Fruit fly (Drosophila melanogaster): ENCODE data around the gene Hacd2.
"Not testable (repeated sequence)": the region's sequence is repeated elsewhere in the genome, so short reads cannot be mapped to it uniquely, and the experiment has no call there.

dm6 chr2L:13449397-13449796 lies 3.9 kb upstream of the Hacd2 start, which contains the start of gene Hsp60D:
- not testable (repeated sequence) for TF ChIP-seq Mio (GFP tag; optimal IDR thresholded peaks at IDR 0.05); HLH106 (tag; optimal IDR thresholded peaks at IDR 0.05); psq (GFP tag; optimal IDR thresholded peaks at IDR 0.05); br (GFP tag; optimal IDR thresholded peaks at IDR 0.05); lola (GFP tag; optimal IDR thresholded peaks at IDR 0.05); Dfd (GFP tag; optimal IDR thresholded peaks at IDR 0.05); pan (optimal IDR thresholded peaks at IDR 0.05); woc (GFP tag; optimal IDR thresholded peaks at IDR 0.05)
